Worm (Caenorhabditis elegans): Measurements from ENCODE around the gene cest-16.

The cest-16 gene

DNA sequence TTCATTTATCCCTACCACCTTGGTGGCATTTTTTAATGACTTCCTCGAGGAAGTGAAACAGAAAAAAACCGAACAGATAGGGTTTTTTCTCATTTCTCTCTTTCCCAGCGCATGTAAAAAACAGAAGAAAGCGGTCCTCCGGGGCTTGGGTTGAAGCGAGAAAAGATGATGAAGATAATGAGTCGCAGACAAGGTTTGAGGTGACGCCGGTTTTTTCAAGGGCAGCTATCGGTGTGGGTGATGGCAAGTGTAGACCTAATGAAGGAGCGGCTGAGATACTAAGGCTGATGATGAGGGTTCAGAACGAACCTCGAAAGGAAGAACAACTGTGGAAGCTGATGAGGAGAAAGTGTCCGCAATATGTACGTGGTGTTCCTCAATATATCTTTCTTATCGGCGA lies 21.1 kb downstream of the cest-16 start:
- TF ChIP-seq unc-62 (GFP tag; optimal IDR thresholded peaks at IDR 0.05): no peak

DNA sequence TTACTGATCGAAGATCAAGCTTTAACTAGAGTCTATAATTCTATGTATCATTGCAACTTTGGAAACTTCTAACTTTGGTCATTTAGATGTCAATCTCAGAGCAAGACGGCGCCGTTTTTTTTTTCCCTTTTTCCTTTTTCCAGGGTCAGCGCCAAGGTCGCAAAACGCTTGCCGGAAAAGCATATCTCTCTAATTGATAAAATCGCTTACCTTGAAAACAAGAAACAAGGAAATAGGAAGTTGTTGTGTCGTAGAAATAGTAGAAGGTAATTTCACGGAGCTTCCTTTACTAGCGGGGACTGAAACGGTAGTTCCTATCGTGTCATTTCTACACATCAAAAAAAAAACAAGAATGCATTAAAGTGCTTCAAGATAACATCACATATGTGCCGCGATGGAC lies 21.6 kb downstream of the cest-16 start:
- TF ChIP-seq unc-62 (GFP tag; optimal IDR thresholded peaks at IDR 0.05): no peak

- TF ChIP-seq unc-62 (GFP tag; optimal IDR thresholded peaks at IDR 0.05): no peak
Measured at ce11 chrX:6323129-6323528, 23.4 kb downstream of the cest-16 start, which contains the start of gene col-167. col-167 (plus strand) TSS chrX:6323488.

ce11 chrX:6326088-6326487 lies 26.3 kb downstream of the cest-16 start, which contains the start of gene col-168:
col-168 (plus strand) TSS chrX:6326388.
- TF ChIP-seq unc-62 (GFP tag; optimal IDR thresholded peaks at IDR 0.05): no peak

DNA sequence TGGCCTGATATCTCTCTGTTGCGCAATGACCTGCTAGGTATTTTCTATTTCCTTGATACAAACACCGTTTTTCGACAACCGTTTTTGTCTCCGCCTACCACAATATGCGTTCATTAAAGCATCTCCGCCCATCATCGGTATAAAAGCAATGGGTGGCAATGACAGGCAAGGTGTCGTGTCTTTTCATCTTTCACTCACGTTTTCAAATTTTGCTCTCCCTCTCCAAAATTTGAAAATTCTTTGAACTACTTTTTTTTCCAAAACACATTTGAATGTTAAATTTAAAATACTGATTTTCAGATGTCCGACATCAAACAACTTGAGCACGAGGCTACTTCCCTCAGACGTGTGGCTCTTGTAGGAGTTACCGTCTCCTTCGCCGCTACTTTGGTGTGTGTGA lies 29.1 kb downstream of the cest-16 start, which contains the start of gene col-169:
Gene col-169 (plus strand): TSS at position 301 of the 400 bp plus-strand sequence.
- TF ChIP-seq unc-62 (GFP tag; optimal IDR thresholded peaks at IDR 0.05): no peak

DNA sequence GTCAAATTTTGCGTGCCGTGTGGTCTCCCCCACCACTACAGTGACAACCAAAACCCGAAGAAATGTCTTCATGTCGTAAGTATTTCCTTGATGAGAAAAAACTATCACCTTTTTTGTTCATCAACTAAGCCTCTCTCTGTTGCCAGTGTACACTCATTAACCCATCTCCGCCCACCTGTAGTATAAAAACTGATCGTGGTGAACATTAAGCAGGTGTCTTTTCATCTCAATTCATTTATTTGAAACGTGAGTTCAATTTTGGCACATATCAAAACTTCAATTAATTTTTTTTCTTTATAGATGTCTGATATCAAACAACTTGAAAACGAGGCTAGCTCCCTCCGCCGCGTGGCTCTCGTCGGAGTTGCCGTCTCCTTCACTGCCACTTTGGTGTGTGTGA lies 31.7 kb downstream of the cest-16 start, which contains the start of gene col-170:
Gene col-170 (plus strand): TSS at position 301 of the 400 bp plus-strand sequence.
- no peak for TF ChIP-seq unc-62 (GFP tag; optimal IDR thresholded peaks at IDR 0.05)

ce11 chrX:6333998-6334397 lies 34.3 kb downstream of the cest-16 start, which contains the start of gene col-171:
col-171 (plus strand) TSS chrX:6334298.
- TF ChIP-seq unc-62 (GFP tag; optimal IDR thresholded peaks at IDR 0.05): no peak

DNA sequence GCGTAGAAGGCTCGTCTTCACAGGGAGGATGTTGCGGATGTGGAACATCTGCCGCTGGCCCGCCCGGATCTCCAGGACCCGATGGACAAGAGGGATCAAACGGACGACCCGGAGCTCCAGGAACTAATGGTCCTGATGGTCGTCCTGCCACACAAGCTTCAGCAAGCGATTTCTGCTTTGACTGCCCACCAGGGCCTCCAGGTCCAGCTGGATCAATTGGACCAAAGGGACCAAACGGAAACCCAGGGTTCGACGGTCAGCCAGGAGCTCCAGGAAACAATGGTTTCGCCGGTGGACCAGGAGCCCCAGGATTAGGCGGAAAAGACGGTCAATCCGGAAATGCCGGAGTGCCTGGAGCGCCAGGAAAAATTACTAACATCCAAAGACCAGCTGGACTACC lies 34.9 kb downstream of the cest-16 start:
- no peak for TF ChIP-seq unc-62 (GFP tag; optimal IDR thresholded peaks at IDR 0.05)

- TF ChIP-seq unc-62 (GFP tag; optimal IDR thresholded peaks at IDR 0.05): no peak
Measured at ce11 chrX:6337338-6337737, 37.6 kb downstream of the cest-16 start.

- TF ChIP-seq unc-62 (GFP tag; optimal IDR thresholded peaks at IDR 0.05): no peak
Measured at ce11 chrX:6337951-6338350, 38.2 kb downstream of the cest-16 start, which contains the start of gene C03B1.13. C03B1.13 (minus strand) TSS chrX:6338051.

- TF ChIP-seq unc-62 (GFP tag; optimal IDR thresholded peaks at IDR 0.05): no peak
Measured at ce11 chrX:6338446-6338845, 38.7 kb downstream of the cest-16 start.

DNA sequence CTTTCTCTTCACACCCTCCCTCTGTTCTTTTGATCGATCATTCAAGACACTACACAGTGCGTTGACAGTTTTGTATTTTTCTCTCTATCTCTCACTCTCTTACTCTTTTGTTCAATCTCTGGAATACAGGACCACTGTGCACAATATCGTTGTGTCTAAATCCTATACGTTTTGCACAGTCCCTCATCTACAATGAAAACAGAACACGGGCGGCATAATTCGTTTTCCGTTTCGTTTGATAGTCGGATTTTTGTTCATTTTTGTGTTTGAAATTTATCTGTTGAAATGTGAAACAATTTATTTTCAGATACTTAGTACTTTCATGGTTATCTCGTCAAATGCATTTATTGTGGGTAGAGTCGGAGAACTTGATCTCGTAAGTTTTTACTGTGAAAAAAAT lies 41.8 kb downstream of the cest-16 start, which contains the start of gene C03B1.7:
Gene C03B1.7 (plus strand): TSS at position 301 of the 400 bp plus-strand sequence.
- no peak for TF ChIP-seq unc-62 (GFP tag; optimal IDR thresholded peaks at IDR 0.05)

DNA sequence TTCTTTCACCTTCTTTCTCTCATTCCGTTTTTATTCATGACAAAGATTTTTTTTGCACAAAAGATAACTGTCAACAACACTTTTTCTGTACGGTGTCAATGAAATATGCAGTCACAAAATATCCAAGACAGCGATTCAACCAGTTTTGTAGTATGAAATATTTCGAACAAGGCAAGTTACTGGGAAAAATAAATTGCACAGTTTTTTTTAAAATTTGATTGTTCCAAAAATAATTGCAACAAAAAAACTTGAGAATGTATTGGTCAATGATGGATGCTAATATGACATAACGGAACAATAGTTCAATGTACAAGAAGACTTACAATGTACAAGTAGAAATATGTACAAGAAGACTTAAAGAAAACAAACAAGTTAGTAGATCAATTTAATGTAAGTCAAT lies 46.0 kb downstream of the cest-16 start:
- TF ChIP-seq unc-62 (GFP tag; optimal IDR thresholded peaks at IDR 0.05): no peak

- no peak for TF ChIP-seq unc-62 (GFP tag; optimal IDR thresholded peaks at IDR 0.05)
Measured at ce11 chrX:6347013-6347412, 47.3 kb downstream of the cest-16 start, which contains the start of gene C03B1.9. C03B1.9 (minus strand) TSS chrX:6347113.

ce11 chrX:6350016-6350415 lies 50.3 kb downstream of the cest-16 start, which contains the start of gene C03B1.6:
C03B1.6 (plus strand) TSS chrX:6350316.
- TF ChIP-seq unc-62 (GFP tag; optimal IDR thresholded peaks at IDR 0.05): no peak

DNA sequence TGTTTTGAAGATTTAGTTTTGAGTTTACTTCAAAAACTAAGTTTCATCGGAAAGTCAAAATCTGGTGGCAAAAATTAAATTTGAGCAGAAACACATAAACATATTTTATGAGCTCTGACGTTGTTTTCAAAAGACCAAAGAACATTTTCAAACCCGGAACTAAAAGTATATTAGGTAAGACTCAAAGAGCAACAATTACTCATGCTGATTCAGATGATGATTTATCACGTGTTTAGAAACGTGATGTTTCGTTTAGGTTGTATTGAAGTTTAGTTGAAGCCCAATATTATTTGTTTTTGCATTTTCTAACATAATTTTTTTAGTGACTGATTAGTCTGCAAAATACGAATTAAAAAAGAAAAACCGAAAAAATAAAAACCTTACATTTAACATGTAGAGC lies 54.0 kb downstream of the cest-16 start:
- TF ChIP-seq unc-62 (GFP tag; optimal IDR thresholded peaks at IDR 0.05): no peak

Data from whole organism, dauer.